Fruit fly (Drosophila melanogaster): ENCODE results near the gene CG43061.

The CG43061 gene

DNA sequence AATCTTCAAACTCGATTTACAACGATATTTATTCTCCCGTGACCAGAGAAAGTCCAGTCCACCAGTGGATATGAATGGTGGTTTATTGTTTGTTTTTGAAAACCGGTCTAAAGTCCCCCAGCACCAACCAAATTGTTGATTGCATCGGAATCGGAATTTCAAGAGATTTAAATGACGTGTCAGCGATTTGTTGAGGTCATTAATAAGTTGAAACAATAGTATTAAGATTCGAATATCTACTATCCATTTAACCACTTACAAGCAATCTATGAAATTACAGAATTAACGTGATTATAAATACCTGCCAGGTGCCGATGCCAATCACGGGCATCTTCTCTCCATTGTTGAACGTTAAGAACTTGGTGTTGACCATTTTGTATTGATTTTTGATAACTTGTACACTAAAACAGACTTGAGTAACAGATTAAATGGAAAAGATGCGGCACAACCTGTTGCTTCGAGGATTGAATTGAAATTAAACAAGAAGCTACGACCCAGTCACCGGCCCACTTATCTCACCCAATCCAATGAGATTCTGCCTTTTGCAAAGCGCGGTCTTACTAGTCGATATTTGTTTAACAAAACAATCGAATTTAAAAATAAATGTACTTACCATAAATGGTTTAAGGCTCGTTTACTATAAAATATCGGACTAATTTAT lies 41.7 kb upstream of the CG43061 start, which contains the start of gene CG2767:
Gene CG2767 (minus strand): TSS at position 516 of the 661 bp plus-strand sequence.
- TF ChIP-seq CG4424 (GFP tag; optimal IDR thresholded peaks at IDR 0.05) (no peak), Dad (GFP tag; optimal IDR thresholded peaks at IDR 0.05) (no peak), cad (GFP tag; optimal IDR thresholded peaks at IDR 0.05) (no peak), eyg (GFP tag; optimal IDR thresholded peaks at IDR 0.05) (no peak), nom (GFP tag; optimal IDR thresholded peaks at IDR 0.05) (peak; percentile 77), Hey (tag; optimal IDR thresholded peaks at IDR 0.05) (no peak), TFAM (GFP tag; optimal IDR thresholded peaks at IDR 0.05) (no peak), H15 (GFP tag; IDR thresholded peaks at IDR 0.05) (no peak), NfI (GFP tag; optimal IDR thresholded peaks at IDR 0.05) (no peak), CoRest (tag; optimal IDR thresholded peaks at IDR 0.05) (no peak), CG9797 (GFP tag; optimal IDR thresholded peaks at IDR 0.05) (peak; percentile 45), fd64A (GFP tag; optimal IDR thresholded peaks at IDR 0.05) (no peak), YL-1 (GFP tag; optimal IDR thresholded peaks at IDR 0.05) (peak; percentile 12), ems (GFP tag; optimal IDR thresholded peaks at IDR 0.05) (no peak), fru (optimal IDR thresholded peaks at IDR 0.05) (no peak), pan (optimal IDR thresholded peaks at IDR 0.05) (no peak), pan (GFP tag; optimal IDR thresholded peaks at IDR 0.05 in 1 of 2, IDR thresholded peaks at IDR 0.05 in 1 of 2) (no peak), bbx (GFP tag; IDR thresholded peaks at IDR 0.05; ENCODE audit: partially characterized antibody) (0 out of 2 replicates have a peak, but pooled peaks have one; percentile 10), vfl (GFP tag; optimal IDR thresholded peaks at IDR 0.05) (no peak), al (GFP tag; IDR thresholded peaks at IDR 0.05) (no peak), CG6813 (GFP tag; optimal IDR thresholded peaks at IDR 0.05) (no peak), scrt (GFP tag; optimal IDR thresholded peaks at IDR 0.05) (peak; percentile 85), CG4820 (GFP tag; optimal IDR thresholded peaks at IDR 0.05) (no peak), E2f2 (GFP tag; IDR thresholded peaks at IDR 0.05) (peak; percentile 86), HLHmδ (GFP tag; optimal IDR thresholded peaks at IDR 0.05) (no peak), CG13287 (GFP tag; IDR thresholded peaks at IDR 0.05; ENCODE audit: partially characterized antibody) (peak; percentile 34; the same call in 1 of the 2 replicates), Myb (GFP tag; optimal IDR thresholded peaks at IDR 0.05) (peak; percentile 44), CG17359 (tag; optimal IDR thresholded peaks at IDR 0.05) (no peak), CG18619 (GFP tag; optimal IDR thresholded peaks at IDR 0.05) (no peak), tx (GFP tag; optimal IDR thresholded peaks at IDR 0.05) (no peak), nmo (GFP tag; optimal IDR thresholded peaks at IDR 0.05) (no peak), eve (GFP tag; optimal IDR thresholded peaks at IDR 0.05) (no peak), Max (GFP tag; optimal IDR thresholded peaks at IDR 0.05) (no peak), unpg (GFP tag; optimal IDR thresholded peaks at IDR 0.05) (no peak), CG15514 (GFP tag; optimal IDR thresholded peaks at IDR 0.05) (peak; percentile 89), h (optimal IDR thresholded peaks at IDR 0.05) (no peak), onecut (GFP tag; IDR thresholded peaks at IDR 0.05) (no peak), CG2199 (GFP tag; IDR thresholded peaks at IDR 0.05) (no peak), lbe (GFP tag; optimal IDR thresholded peaks at IDR 0.05) (peak; percentile 27), Dip2 (GFP tag; IDR thresholded peaks at IDR 0.05) (no peak), Doc2 (GFP tag; IDR thresholded peaks at IDR 0.05) (no peak), cas (GFP tag; IDR thresholded peaks at IDR 0.05) (no peak), grau (tag; optimal IDR thresholded peaks at IDR 0.05) (no peak), CG9437 (GFP tag; optimal IDR thresholded peaks at IDR 0.05) (no peak), CG11456 (GFP tag; IDR thresholded peaks at IDR 0.05) (no peak), CG34224 (GFP tag; IDR thresholded peaks at IDR 0.05; ENCODE audit: partially characterized antibody) (no peak; the same call in 2 of the 3 replicates), tin (GFP tag; optimal IDR thresholded peaks at IDR 0.05) (no peak), trem (tag; optimal IDR thresholded peaks at IDR 0.05) (no peak), CG15073 (GFP tag; optimal IDR thresholded peaks at IDR 0.05) (no peak), pros (GFP tag; optimal IDR thresholded peaks at IDR 0.05) (peak; percentile 16), Nf-YC (tag; optimal IDR thresholded peaks at IDR 0.05) (peak; percentile 78)

Measured in whole organism, embryonic.